Worm (Caenorhabditis elegans): ENCODE measurements around the gene sap-140.

sap-140 gene

DNA sequence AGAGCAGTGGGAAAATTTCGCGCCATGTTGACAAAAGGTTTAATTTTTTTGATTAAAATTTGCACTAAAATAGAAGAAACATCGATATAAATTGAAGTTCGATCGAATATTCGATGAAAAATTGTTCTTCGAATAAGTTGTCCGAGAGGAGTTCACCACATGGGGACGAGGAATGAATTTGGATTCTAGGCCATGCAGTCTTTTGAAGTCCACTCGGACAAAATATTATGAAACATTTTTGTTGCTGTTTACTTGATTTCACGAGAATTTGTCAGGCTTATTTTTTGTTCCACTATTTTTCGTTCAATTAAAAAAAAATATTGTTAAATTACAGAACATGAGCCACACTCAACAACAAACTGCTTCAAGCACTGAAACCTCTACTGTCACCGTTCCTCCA lies 21.1 kb downstream of the sap-140 start, which contains the start of the genes cux-7 and C07H6.2 (continued):
- peak; percentile 90 for TF ChIP-seq ahr-1 (tag; optimal IDR thresholded peaks at IDR 0.05)
- TF ChIP-seq lim-6 (tag; optimal IDR thresholded peaks at IDR 0.05), result peak; percentile 94
- peak; percentile 97 for TF ChIP-seq rnt-1 (tag; optimal IDR thresholded peaks at IDR 0.05)

DNA sequence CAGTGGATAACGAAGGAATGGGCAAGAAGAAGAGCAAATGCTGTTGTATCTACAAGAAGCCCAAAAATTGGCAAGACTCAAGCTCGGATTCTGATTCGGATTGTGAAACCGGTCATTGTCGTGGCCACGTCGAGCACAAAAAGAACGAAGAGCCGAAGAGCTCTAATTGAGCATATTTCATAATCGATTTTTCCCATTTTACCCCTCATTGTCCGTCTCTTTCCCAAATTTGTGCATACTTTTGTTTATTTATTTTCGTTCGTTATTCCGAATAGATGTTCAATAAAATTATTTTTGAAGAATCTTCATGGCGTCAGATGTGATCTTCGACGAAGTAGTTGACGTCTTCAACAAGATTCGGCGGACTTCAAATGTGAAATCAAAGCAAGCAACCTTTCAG lies 21.6 kb downstream of the sap-140 start, which contains the start of gene lig-4:
Gene lig-4 (plus strand): TSS at position 301 of the 400 bp plus-strand sequence.
- TF ChIP-seq pros-1 (tag; optimal IDR thresholded peaks at IDR 0.05), result no peak
- no peak for TF ChIP-seq lim-6 (tag; optimal IDR thresholded peaks at IDR 0.05)
- TF ChIP-seq pha-4 (tag; optimal IDR thresholded peaks at IDR 0.05), result no peak
- TF ChIP-seq pha-2 (tag; optimal IDR thresholded peaks at IDR 0.05), result no peak

DNA sequence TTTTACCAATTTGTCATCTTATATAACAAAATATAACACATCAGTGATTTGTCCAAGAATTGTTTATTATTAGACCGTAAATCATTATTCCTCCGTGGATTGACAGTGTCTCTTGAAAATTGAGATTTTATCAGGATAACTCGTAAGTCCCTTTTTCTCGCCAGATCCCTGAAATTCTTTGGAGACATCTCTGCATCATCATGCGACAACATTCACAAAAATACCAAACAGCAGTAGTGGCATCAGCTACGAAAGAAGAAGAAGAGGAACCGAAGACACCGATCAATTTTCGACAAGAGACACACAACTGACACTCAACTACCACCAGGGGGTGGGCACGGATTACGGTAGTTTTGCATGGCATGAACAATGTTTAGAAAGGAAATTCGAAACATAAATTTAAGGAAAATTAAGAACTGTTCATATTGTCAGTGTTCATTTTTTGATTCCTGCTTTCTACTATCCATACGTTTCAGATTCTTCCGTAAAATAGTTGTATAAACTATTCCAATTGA lies 25.3 kb downstream of the sap-140 start:
- TF ChIP-seq fkh-10 (GFP tag; optimal IDR thresholded peaks at IDR 0.05), result no peak

- TF ChIP-seq nfya-1 (tag; optimal IDR thresholded peaks at IDR 0.05), result peak; percentile 47
- peak; percentile 51 for TF ChIP-seq unc-55 (GFP tag; optimal IDR thresholded peaks at IDR 0.05)
- no peak for TF ChIP-seq K09A11.1 (tag; optimal IDR thresholded peaks at IDR 0.05; ENCODE audit: insufficient read depth)
Observed at ce11 chrIII:7526974-7527466, 27.5 kb downstream of the sap-140 start.

ce11 chrIII:7530108-7530507 lies 30.6 kb downstream of the sap-140 start:
- TF ChIP-seq tbx-2 (tag; optimal IDR thresholded peaks at IDR 0.05), result no peak
- TF ChIP-seq unc-55 (GFP tag; optimal IDR thresholded peaks at IDR 0.05), result peak; percentile 51

- TF ChIP-seq che-1 (tag; optimal IDR thresholded peaks at IDR 0.05), result no peak
- TF ChIP-seq ets-4 (tag; optimal IDR thresholded peaks at IDR 0.05), result no peak
- TF ChIP-seq sox-2 (GFP tag; IDR thresholded peaks at IDR 0.05), result no peak
- TF ChIP-seq tbx-2 (tag; optimal IDR thresholded peaks at IDR 0.05), result no peak
- no peak for TF ChIP-seq pha-4 (tag; optimal IDR thresholded peaks at IDR 0.05)
- TF ChIP-seq C08G9.2 (tag; optimal IDR thresholded peaks at IDR 0.05), result no peak
- TF ChIP-seq zip-5 (tag; optimal IDR thresholded peaks at IDR 0.05), result no peak
- TF ChIP-seq unc-55 (GFP tag; optimal IDR thresholded peaks at IDR 0.05), result no peak
- TF ChIP-seq unc-42 (tag; optimal IDR thresholded peaks at IDR 0.05), result no peak
- no peak for TF ChIP-seq hlh-13 (GFP tag; optimal IDR thresholded peaks at IDR 0.05)
- no peak for TF ChIP-seq ztf-16 (tag; optimal IDR thresholded peaks at IDR 0.05)
- no peak for TF ChIP-seq pha-2 (tag; optimal IDR thresholded peaks at IDR 0.05)
- no peak for TF ChIP-seq unc-86 (tag; optimal IDR thresholded peaks at IDR 0.05)
Observed at ce11 chrIII:7530830-7531229, 31.3 kb downstream of the sap-140 start.

- TF ChIP-seq unc-55 (GFP tag; optimal IDR thresholded peaks at IDR 0.05) (peak; percentile 80), hlh-15 (tag; optimal IDR thresholded peaks at IDR 0.05) (no peak)
Observed at ce11 chrIII:7531385-7531784, 31.8 kb downstream of the sap-140 start.

ce11 chrIII:7533012-7533411 lies 33.5 kb downstream of the sap-140 start:
- TF ChIP-seq pat-9 (tag; optimal IDR thresholded peaks at IDR 0.05) (no peak), elt-2 (tag; optimal IDR thresholded peaks at IDR 0.05) (no peak), ceh-34 (tag; optimal IDR thresholded peaks at IDR 0.05) (no peak), T23F11.4 (GFP tag; optimal IDR thresholded peaks at IDR 0.05) (no peak), hlh-6 (tag; optimal IDR thresholded peaks at IDR 0.05) (no peak), hlh-30 (tag; optimal IDR thresholded peaks at IDR 0.05; ENCODE audit: insufficient read depth) (no peak), sdc-2 (tag; optimal IDR thresholded peaks at IDR 0.05) (no peak)
